Fruit fly (Drosophila melanogaster) whole organism, embryonic: ENCODE measurements around the gene CG5509.

Source experiments
- Aef1 ChIP-seq: fragments of 200-800 bp; sonication (Bioruptor generic); IDR thresholded peaks from 3 replicates; pipeline ENCODE4 v1.3.6; 2022; ENCODE audit warnings: missing biosample characterization, missing genetic modification characterization
- Atf3 ChIP-seq: fragments of 200-800 bp; sonication (Bioruptor generic); optimal IDR thresholded peaks from 3 replicates; lab custom pipeline; 2016; ENCODE audit warnings: missing biosample characterization, missing genetic modification characterization
- Bgb ChIP-seq: fragments of 200-800 bp; sonication (Bioruptor generic); IDR thresholded peaks from 2 replicates; pipeline ENCODE4 v1.3.6; 2022; ENCODE audit warnings: missing biosample characterization, missing genetic modification characterization; ENCODE audit not compliant: partially characterized antibody
- CG10209 ChIP-seq: fragments of 200-800 bp; sonication (Bioruptor generic); optimal IDR thresholded peaks from 3 replicates; lab custom pipeline; 2017; ENCODE audit warnings: missing biosample characterization, mild to moderate bottlenecking, missing genetic modification characterization, missing genetic modification reagents
- CG10274 ChIP-seq: fragments of 200-800 bp; sonication (Bioruptor generic); optimal IDR thresholded peaks from 3 replicates; lab custom pipeline; 2017; ENCODE audit warnings: missing biosample characterization, mild to moderate bottlenecking, missing genetic modification characterization
- CG10366 ChIP-seq: fragments of 200-800 bp; sonication (Bioruptor generic); IDR thresholded peaks from 2 replicates; pipeline ENCODE4 v1.3.6; 2022; ENCODE audit warnings: missing biosample characterization, missing genetic modification characterization
- CG10462 ChIP-seq: fragments of 200-800 bp; sonication (Bioruptor generic); optimal IDR thresholded peaks from 2 replicates; lab custom pipeline; 2016; ENCODE audit warnings: missing biosample characterization, missing genetic modification characterization
- CG10654 ChIP-seq: fragments of 200-800 bp; sonication (Bioruptor generic); optimal IDR thresholded peaks from 2 replicates; lab custom pipeline; 2016; ENCODE audit warnings: missing biosample characterization, missing genetic modification characterization
- CG11504 ChIP-seq: fragments of 200-800 bp; sonication (Bioruptor generic); optimal IDR thresholded peaks from 3 replicates; lab custom pipeline; 2019; ENCODE audit warnings: missing biosample characterization, mild to moderate bottlenecking, missing genetic modification characterization, moderate library complexity
- CG12155 ChIP-seq: fragments of 200-800 bp; sonication (Bioruptor generic); optimal IDR thresholded peaks from 3 replicates; lab custom pipeline; 2016; ENCODE audit warnings: missing biosample characterization, missing genetic modification characterization
- CG12769 ChIP-seq: fragments of 200-800 bp; sonication (Bioruptor generic); optimal IDR thresholded peaks from 2 replicates; lab custom pipeline; 2019; ENCODE audit warnings: missing biosample characterization, mild to moderate bottlenecking, missing genetic modification characterization, moderate library complexity
- CG14050 ChIP-seq: fragments of 200-800 bp; sonication (Bioruptor generic); IDR thresholded peaks from 3 replicates; pipeline ENCODE4 v1.3.6; 2022; ENCODE audit warnings: missing biosample characterization, missing genetic modification characterization
- CG15073 ChIP-seq: fragments of 200-800 bp; sonication (Bioruptor generic); optimal IDR thresholded peaks from 2 replicates; lab custom pipeline; 2016; ENCODE audit warnings: missing biosample characterization, missing genetic modification characterization
- CG15601 ChIP-seq: fragments of 200-800 bp; sonication (Bioruptor generic); optimal IDR thresholded peaks from 3 replicates; lab custom pipeline; 2019; ENCODE audit warnings: missing biosample characterization, mild to moderate bottlenecking, missing genetic modification characterization, moderate library complexity
- CG16863 ChIP-seq: fragments of 200-800 bp; sonication (Bioruptor generic); optimal IDR thresholded peaks from 3 replicates; lab custom pipeline; 2016; ENCODE audit warnings: missing biosample characterization, missing genetic modification characterization
- CG2712 ChIP-seq: fragments of 200-800 bp; optimal IDR thresholded peaks from 3 replicates; lab custom pipeline; 2019; ENCODE audit warnings: missing biosample characterization, mild to moderate bottlenecking, missing genetic modification characterization, moderate library complexity
- CG30403 ChIP-seq: fragments of 200-800 bp; sonication (Bioruptor generic); optimal IDR thresholded peaks from 3 replicates; lab custom pipeline; 2016; ENCODE audit warnings: missing biosample characterization, missing genetic modification characterization
- CG3163 ChIP-seq: fragments of 200-800 bp; sonication (Bioruptor generic); optimal IDR thresholded peaks from 3 replicates; lab custom pipeline; 2016; ENCODE audit warnings: missing biosample characterization, missing genetic modification characterization
- CG34376 ChIP-seq: fragments of 200-800 bp; sonication (Bioruptor generic); optimal IDR thresholded peaks from 2 replicates; lab custom pipeline; 2018; ENCODE audit warnings: missing biosample characterization, mild to moderate bottlenecking, missing genetic modification characterization
- CG6813 ChIP-seq: fragments of 200-800 bp; sonication (Bioruptor generic); optimal IDR thresholded peaks from 2 replicates; lab custom pipeline; 2017; ENCODE audit warnings: missing biosample characterization, missing genetic modification characterization, mild to moderate bottlenecking, moderate library complexity, missing genetic modification reagents
- CrebB ChIP-seq: fragments of 200-800 bp; sonication (Bioruptor generic); optimal IDR thresholded peaks from 3 replicates; lab custom pipeline; 2018; ENCODE audit warnings: missing biosample characterization, mild to moderate bottlenecking, missing genetic modification characterization
- Dll ChIP-seq: fragments of 200-800 bp; sonication (Bioruptor generic); IDR thresholded peaks from 4 replicates; pipeline ENCODE4 v1.3.6; 2022; ENCODE audit warnings: missing biosample characterization, missing genetic modification characterization; ENCODE audit not compliant: partially characterized antibody
- Dref ChIP-seq: fragments of 200-800 bp; sonication (Bioruptor generic); IDR thresholded peaks from 2 replicates; pipeline ENCODE4 v1.3.6; 2022; ENCODE audit warnings: missing biosample characterization, missing genetic modification characterization
- E2f2 ChIP-seq: fragments of 200-800 bp; sonication (Bioruptor generic); IDR thresholded peaks from 2 replicates; pipeline ENCODE4 v1.3.6; 2022; ENCODE audit warnings: missing biosample characterization, missing genetic modification characterization
- ERR ChIP-seq: fragments of 200-800 bp; sonication (Bioruptor generic); optimal IDR thresholded peaks from 2 replicates; lab custom pipeline; 2016; ENCODE audit warnings: missing biosample characterization, missing genetic modification characterization
- HHEX ChIP-seq: fragments of 200-800 bp; sonication (Bioruptor generic); optimal IDR thresholded peaks from 3 replicates; lab custom pipeline; 2017; ENCODE audit warnings: missing biosample characterization, mild to moderate bottlenecking, missing genetic modification characterization, missing genetic modification reagents
- HLH4C ChIP-seq: fragments of 200-800 bp; sonication (Bioruptor generic); IDR thresholded peaks from 3 replicates; pipeline ENCODE4 v1.3.6; 2022; ENCODE audit warnings: missing biosample characterization, missing genetic modification characterization; ENCODE audit not compliant: partially characterized antibody
- Lim3 ChIP-seq: fragments of 200-800 bp; sonication (Bioruptor generic); IDR thresholded peaks from 2 replicates; pipeline ENCODE4 v1.3.6; 2022; ENCODE audit warnings: missing biosample characterization, missing genetic modification characterization
- Lpt ChIP-seq: fragments of >200 bp; optimal IDR thresholded peaks from 2 replicates; lab custom pipeline; 2018; ENCODE audit warnings: missing biosample characterization, missing genetic modification characterization
- MESR4 ChIP-seq: fragments of 200-800 bp; sonication (Bioruptor generic); optimal IDR thresholded peaks from 2 replicates; lab custom pipeline; 2018; ENCODE audit warnings: missing biosample characterization, mild to moderate bottlenecking, missing genetic modification characterization, moderate library complexity
- NK7.1 ChIP-seq: fragments of 200-800 bp; sonication (Bioruptor generic); optimal IDR thresholded peaks from 3 replicates; lab custom pipeline; 2016; ENCODE audit warnings: missing biosample characterization, missing genetic modification characterization
- Rfx ChIP-seq: fragments of 200-800 bp; sonication (Bioruptor generic); IDR thresholded peaks from 2 replicates; pipeline ENCODE4 v1.3.6; 2022; ENCODE audit warnings: missing biosample characterization, missing genetic modification characterization
- Rx ChIP-seq: fragments of 200-800 bp; sonication (Bioruptor generic); IDR thresholded peaks from 2 replicates; pipeline ENCODE4 v1.3.6; 2022; ENCODE audit warnings: missing biosample characterization, missing genetic modification characterization
- Sin3A ChIP-seq: fragments of >200 bp; optimal IDR thresholded peaks from 2 replicates; lab custom pipeline; 2018
- Sry-β ChIP-seq: fragments of 200-800 bp; sonication (Bioruptor generic); optimal IDR thresholded peaks from 2 replicates; lab custom pipeline; 2018; ENCODE audit warnings: missing biosample characterization, mild to moderate bottlenecking, missing genetic modification characterization, moderate library complexity
- ato ChIP-seq: fragments of 200-800 bp; sonication (Bioruptor generic); IDR thresholded peaks from 2 replicates; pipeline ENCODE4 v1.3.6; 2022; ENCODE audit warnings: missing biosample characterization, missing genetic modification characterization; ENCODE audit not compliant: partially characterized antibody
- chif ChIP-seq, 2 experiments: fragments of 200-800 bp; sonication (Bioruptor generic); optimal IDR thresholded peaks; 3 replicates each; lab custom pipeline; 2016; ENCODE audit warnings: missing biosample characterization in 2 of 2, missing genetic modification characterization in 2 of 2
- chn ChIP-seq: fragments of 200-800 bp; sonication (Bioruptor generic); optimal IDR thresholded peaks from 2 replicates; lab custom pipeline; 2016; ENCODE audit warnings: missing biosample characterization, missing genetic modification characterization
- dm ChIP-seq: fragments of 200-800 bp; sonication (Bioruptor generic); optimal IDR thresholded peaks from 3 replicates; lab custom pipeline; 2016; ENCODE audit warnings: missing biosample characterization, missing genetic modification characterization
- esg ChIP-seq: fragments of 200-800 bp; sonication (Bioruptor generic); conservative IDR thresholded peaks from 2 replicates; pipeline ENCODE4 v1.3.6; 2022; ENCODE audit warnings: missing biosample characterization, missing genetic modification characterization
- eyg ChIP-seq: fragments of 200-800 bp; sonication (Bioruptor generic); optimal IDR thresholded peaks from 3 replicates; lab custom pipeline; 2016; ENCODE audit warnings: missing biosample characterization, missing genetic modification characterization
- knrl ChIP-seq: fragments of 200-800 bp; sonication (Bioruptor generic); IDR thresholded peaks from 3 replicates; pipeline ENCODE4 v1.3.6; 2022; ENCODE audit warnings: missing biosample characterization, missing genetic modification characterization; ENCODE audit not compliant: partially characterized antibody
- lov ChIP-seq, 2 experiments: fragments of 200-800 bp in 1 of 2; fragments of >200 bp in 1 of 2; sonication (Bioruptor generic) in 1 of 2; IDR thresholded peaks in 1 of 2; optimal IDR thresholded peaks in 1 of 2; 2 replicates in 1 of 2; 3 replicates in 1 of 2; pipeline versions ENCODE4 v1.3.6 to Lab custom; 2017 to 2022; ENCODE audit warnings: missing biosample characterization in 1 of 2, missing genetic modification characterization in 1 of 2
- nau ChIP-seq: fragments of 200-800 bp; sonication (Bioruptor generic); optimal IDR thresholded peaks from 3 replicates; lab custom pipeline; 2017; ENCODE audit warnings: missing biosample characterization, mild to moderate bottlenecking, missing genetic modification characterization, missing genetic modification reagents
- pfk ChIP-seq: fragments of 200-800 bp; sonication (Bioruptor generic); optimal IDR thresholded peaks from 2 replicates; lab custom pipeline; 2018; ENCODE audit warnings: missing biosample characterization, mild to moderate bottlenecking, missing genetic modification characterization, moderate library complexity
- phol ChIP-seq: fragments of 200-800 bp; sonication (Bioruptor generic); optimal IDR thresholded peaks from 3 replicates; lab custom pipeline; 2018; ENCODE audit warnings: missing biosample characterization, mild to moderate bottlenecking, missing genetic modification characterization, moderate library complexity
- pzg ChIP-seq: fragments of 200-800 bp; sonication (Bioruptor generic); optimal IDR thresholded peaks from 3 replicates; lab custom pipeline; 2018; ENCODE audit warnings: missing biosample characterization, mild to moderate bottlenecking, missing genetic modification characterization, moderate library complexity
- row ChIP-seq: fragments of 200-800 bp; sonication (Bioruptor generic); IDR thresholded peaks from 3 replicates; pipeline ENCODE4 v1.3.6; 2022; ENCODE audit warnings: missing biosample characterization, missing genetic modification characterization
- sisA ChIP-seq: fragments of 200-800 bp; sonication (Bioruptor generic); IDR thresholded peaks from 2 replicates; pipeline ENCODE4 v1.3.6; 2022; ENCODE audit warnings: missing biosample characterization, missing genetic modification characterization
- slbo ChIP-seq: fragments of 200-800 bp; sonication (Bioruptor generic); IDR thresholded peaks from 2 replicates; pipeline ENCODE4 v1.3.6; 2022; ENCODE audit warnings: missing biosample characterization, missing genetic modification characterization
- sug ChIP-seq: fragments of 200-800 bp; optimal IDR thresholded peaks from 2 replicates; lab custom pipeline; 2019; ENCODE audit warnings: missing biosample characterization, mild to moderate bottlenecking, missing genetic modification characterization, moderate library complexity

CG5509 gene

dm6 chr3R:12431030-12431489 lies 21.2 kb upstream of the CG5509 start, which contains the start of gene Prosalpha2 (continued):
- no peak for TF ChIP-seq CG16863 (GFP tag; lab: Kevin White, UChicago)
- peak; percentile 25; the same call in 1 of the 2 replicates for TF ChIP-seq Dref (GFP tag; lab: Robert Waterston, UW)
- TF ChIP-seq Bgb (GFP tag; lab: Robert Waterston, UW) = no peak
- no peak for TF ChIP-seq CG11504 (tag; lab: Kevin White, UChicago)
- TF ChIP-seq CG10366 = no peak
- TF ChIP-seq Lpt (GFP tag; lab: Kevin White, UChicago) = no peak
- TF ChIP-seq knrl (GFP tag; lab: Robert Waterston, UW) = no peak
- TF ChIP-seq nau (GFP tag; lab: Kevin White, UChicago) = no peak
- peak; percentile 39 for TF ChIP-seq slbo (GFP tag; lab: Robert Waterston, UW)
- TF ChIP-seq HHEX (GFP tag; lab: Kevin White, UChicago) = no peak
- TF ChIP-seq CG2712 = peak; percentile 28
- TF ChIP-seq phol (tag; lab: Kevin White, UChicago) = peak; percentile 46
- no peak for TF ChIP-seq CG30403 (GFP tag; lab: Kevin White, UChicago)
- peak; percentile 14 for TF ChIP-seq CG12155 (GFP tag; lab: Kevin White, UChicago)
- no peak for TF ChIP-seq sisA (GFP tag; lab: Robert Waterston, UW)
- TF ChIP-seq dm (GFP tag; lab: Kevin White, UChicago) = no peak
- TF ChIP-seq Lim3 (GFP tag; lab: Robert Waterston, UW) = no peak
- TF ChIP-seq HLH4C (GFP tag; lab: Robert Waterston, UW) = no peak
- no peak for TF ChIP-seq CG15601 (tag; lab: Kevin White, UChicago)
- TF ChIP-seq CrebB (tag; lab: Kevin White, UChicago) = no peak
- 0 out of 2 replicates have a peak, but pooled peaks have one; percentile 21 for TF ChIP-seq Rfx (GFP tag; lab: Robert Waterston, UW)
- no peak for TF ChIP-seq Atf3
- TF ChIP-seq CG10462 (GFP tag; lab: Kevin White, UChicago) = no peak
- no peak for TF ChIP-seq ERR (GFP tag; lab: Kevin White, UChicago)
- no peak for TF ChIP-seq CG10209
- peak; percentile 40 for TF ChIP-seq sug (tag; lab: Kevin White, UChicago)
- no peak for TF ChIP-seq CG10654 (GFP tag; lab: Kevin White, UChicago)
- no peak for TF ChIP-seq Aef1 (GFP tag; lab: Robert Waterston, UW)
- TF ChIP-seq Dll (GFP tag; lab: Robert Waterston, UW) = 0 out of 4 replicates have a peak, but pooled peaks have one; percentile 29
- TF ChIP-seq pfk (GFP tag; lab: Kevin White, UChicago) = no peak
- TF ChIP-seq esg (GFP tag; lab: Robert Waterston, UW) = no peak
- peak; percentile 24 for TF ChIP-seq chn (GFP tag; lab: Kevin White, UChicago)
- no peak for TF ChIP-seq CG10274 (GFP tag; lab: Kevin White, UChicago)
- TF ChIP-seq row = peak; percentile 59
- TF ChIP-seq E2f2 = peak; percentile 68
- no peak for TF ChIP-seq Rx (GFP tag; lab: Robert Waterston, UW)
- no peak for TF ChIP-seq CG3163 (GFP tag; lab: Kevin White, UChicago)
- peak; percentile 61 for TF ChIP-seq pzg (GFP tag; lab: Kevin White, UChicago)
- TF ChIP-seq CG6813 (GFP tag; lab: Kevin White, UChicago) = no peak
- peak; percentile 66 for TF ChIP-seq MESR4
- TF ChIP-seq CG14050 (GFP tag; lab: Robert Waterston, UW) = no peak
- peak; percentile 19 for TF ChIP-seq Sry-β (GFP tag; lab: Kevin White, UChicago)
- no peak for TF ChIP-seq lov (optimal IDR thresholded peaks at IDR 0.05; lab: Kevin White, UChicago)
- TF ChIP-seq lov (GFP tag; IDR thresholded peaks at IDR 0.05; lab: Robert Waterston, UW) = no peak
- no peak for TF ChIP-seq ato (GFP tag; lab: Robert Waterston, UW)
- TF ChIP-seq eyg (GFP tag; lab: Kevin White, UChicago) = no peak
- peak; percentile 66 for TF ChIP-seq Sin3A (lab: Kevin White, UChicago)
- TF ChIP-seq CG34376 (GFP tag; lab: Kevin White, UChicago) = no peak
- TF ChIP-seq CG15073 (GFP tag; lab: Kevin White, UChicago) = no peak
- TF ChIP-seq NK7.1 = no peak
- no peak for TF ChIP-seq chif (GFP tag; optimal IDR thresholded peaks at IDR 0.05; lab: Kevin White, UChicago)
- TF ChIP-seq CG12769 (tag; lab: Kevin White, UChicago) = no peak
